Worm (Caenorhabditis elegans): Measurements from ENCODE around the gene C49F5.8.

DNA sequence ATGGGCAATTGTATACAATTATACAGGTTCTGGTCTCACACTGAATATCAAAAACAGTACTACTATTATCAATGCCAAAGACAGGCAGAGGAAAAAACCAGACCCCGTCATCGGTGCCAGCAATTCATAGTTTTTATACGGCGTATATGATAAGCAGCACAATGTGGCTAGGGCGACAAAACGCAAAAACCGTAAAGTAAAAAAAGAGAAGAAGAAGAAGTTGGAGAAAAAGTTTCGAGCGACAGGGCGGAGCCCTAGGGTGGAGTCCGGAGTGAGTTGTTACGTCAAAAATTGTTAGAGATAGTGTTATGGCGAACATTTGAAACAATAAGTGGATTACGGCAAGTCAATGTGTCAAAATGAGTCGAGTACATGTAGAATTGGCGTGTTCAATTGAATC is 41.7 kb downstream of the C49F5.8 start:
- TF ChIP-seq spr-1 (tag; optimal IDR thresholded peaks at IDR 0.05) (no peak), ztf-11 (tag; optimal IDR thresholded peaks at IDR 0.05) (no peak)

All from whole organism, L4 larva.